Worm (Caenorhabditis elegans): ENCODE results near the gene acdh-2.

Gene acdh-2

ce11 chrII:5579236-5579635, 31.9 kb upstream of the acdh-2 start:
- TF ChIP-seq aha-1 (tag) (peak; percentile 76), nhr-6 (tag; optimal IDR thresholded peaks at IDR 0.05) (no peak)

DNA sequence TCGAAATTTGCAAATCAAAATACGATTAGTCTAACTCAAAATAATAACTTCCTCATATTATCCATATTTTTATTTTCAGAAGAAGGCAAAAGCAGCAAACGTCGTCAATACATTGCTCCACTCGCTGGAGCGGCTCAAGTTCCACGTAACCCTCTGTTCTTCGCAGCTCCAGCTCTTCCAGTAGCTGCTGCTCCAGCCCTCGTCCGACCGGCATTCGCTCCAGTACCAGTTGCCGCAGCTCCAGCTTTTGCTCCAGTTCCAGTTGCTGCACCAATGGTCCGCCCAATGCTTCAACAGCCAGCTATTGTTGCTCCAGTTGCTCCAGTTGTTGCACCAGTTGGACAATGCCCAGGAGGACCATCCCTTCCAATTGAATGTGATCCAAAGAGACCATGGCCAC, 31.4 kb upstream of the acdh-2 start:
- TF ChIP-seq set-16 (GFP tag; IDR thresholded peaks at IDR 0.05) (peak; percentile 83), ceh-62 (tag; optimal IDR thresholded peaks at IDR 0.05) (no peak)

DNA sequence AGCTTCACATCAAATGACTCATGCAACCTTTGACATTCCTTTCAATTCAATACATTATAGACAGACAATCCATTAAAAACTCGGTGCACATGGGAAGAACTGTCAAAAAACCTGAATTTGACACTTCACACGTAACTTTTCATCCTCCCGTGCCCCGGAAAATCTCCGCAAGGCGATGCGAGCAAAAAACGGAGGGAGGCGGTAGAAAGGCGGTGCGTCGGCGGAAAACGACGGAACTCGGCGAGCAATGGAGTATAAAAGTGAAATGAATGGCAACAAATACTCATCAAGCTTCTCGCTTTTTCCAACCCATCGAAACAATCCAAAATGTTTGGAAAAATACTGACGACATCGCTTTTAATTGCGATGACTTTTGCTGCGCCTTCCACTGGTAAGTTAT, 30.7 kb upstream of the acdh-2 start, which contains the start of gene T25E4.1:
TSS of gene T25E4.1 (plus strand) at position 301 of the 400 bp plus-strand sequence.
- TF ChIP-seq mes-2 (tag; optimal IDR thresholded peaks at IDR 0.05; ENCODE audit: poor library complexity, severe bottlenecking) (no peak), unc-62 (GFP tag; optimal IDR thresholded peaks at IDR 0.05 in 1 of 2) (no peak), unc-62 (tag; optimal IDR thresholded peaks at IDR 0.05) (no peak), zfp-2 (tag; optimal IDR thresholded peaks at IDR 0.05) (no peak), mxl-3 (GFP tag; optimal IDR thresholded peaks at IDR 0.05) (no peak), zip-2 (tag; optimal IDR thresholded peaks at IDR 0.05) (no peak), Y48G9A.11 (GFP tag; IDR thresholded peaks at IDR 0.05) (no peak), nhr-10 (tag; optimal IDR thresholded peaks at IDR 0.05) (no peak), zag-1 (tag; optimal IDR thresholded peaks at IDR 0.05) (no peak), ztf-7 (tag; optimal IDR thresholded peaks at IDR 0.05) (no peak)

DNA sequence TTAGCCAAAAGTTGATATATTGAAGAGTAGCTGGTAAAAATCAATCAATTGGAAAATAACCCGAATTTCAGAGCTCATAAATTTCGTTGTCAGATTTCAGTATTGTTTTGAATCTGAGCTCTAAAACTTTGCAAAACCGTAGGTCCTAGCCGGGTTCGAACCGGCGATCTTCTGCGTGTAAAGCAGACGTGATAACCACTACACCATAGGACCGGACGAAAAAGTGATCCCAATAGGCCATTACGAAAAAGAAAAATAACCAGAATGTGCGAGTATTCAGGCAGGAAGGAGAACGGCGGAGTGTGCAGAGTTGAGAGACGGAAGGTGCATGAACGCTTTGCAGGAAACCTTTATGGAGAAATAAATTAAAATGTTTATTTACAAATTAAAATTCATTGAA, 29.8 kb upstream of the acdh-2 start:
- peak; percentile 17 for TF ChIP-seq F37D6.2 (tag; optimal IDR thresholded peaks at IDR 0.05)
- peak; percentile 56 for TF ChIP-seq nhr-102 (tag; optimal IDR thresholded peaks at IDR 0.05)
- TF ChIP-seq nhr-28 (tag; optimal IDR thresholded peaks at IDR 0.05) = peak; percentile 18
- TF ChIP-seq mdt-29 (GFP tag; IDR thresholded peaks at IDR 0.05) = no peak
- TF ChIP-seq madf-9 (GFP tag; conservative IDR thresholded peaks at IDR 0.05) = peak; percentile 55; the same call in 1 of the 2 replicates
- 0 out of 2 replicates have a peak, but pooled peaks have one; percentile 44 for TF ChIP-seq nhr-42 (GFP tag; IDR thresholded peaks at IDR 0.05)
- no peak for TF ChIP-seq jun-1 (tag; optimal IDR thresholded peaks at IDR 0.05)
- TF ChIP-seq snpc-1.2 (GFP tag; IDR thresholded peaks at IDR 0.05) = no peak
- peak in 1 of 2 experiments; percentile 81 for TF ChIP-seq unc-62 (GFP tag; optimal IDR thresholded peaks at IDR 0.05 in 1 of 2)
- TF ChIP-seq unc-62 (tag; optimal IDR thresholded peaks at IDR 0.05) = no peak
- TF ChIP-seq dmd-8 (GFP tag; IDR thresholded peaks at IDR 0.05) = 0 out of 2 replicates have a peak, but pooled peaks have one; percentile 71
- TF ChIP-seq spr-3 (GFP tag; optimal IDR thresholded peaks at IDR 0.05) = peak; percentile 40
- peak; percentile 25 for TF ChIP-seq ztf-7 (tag; optimal IDR thresholded peaks at IDR 0.05)
- no peak for TF ChIP-seq lin-39 (tag; optimal IDR thresholded peaks at IDR 0.05)
- TF ChIP-seq aly-2 (tag; optimal IDR thresholded peaks at IDR 0.05) = no peak
- peak; percentile 59 for TF ChIP-seq dmd-6 (GFP tag; IDR thresholded peaks at IDR 0.05)
- TF ChIP-seq vab-7 (GFP tag; IDR thresholded peaks at IDR 0.05) = peak; percentile 67; the same call in 1 of the 2 replicates
- peak; percentile 56 for TF ChIP-seq dmd-9 (GFP tag; IDR thresholded peaks at IDR 0.05)
- TF ChIP-seq nhr-76 (tag; optimal IDR thresholded peaks at IDR 0.05) = no peak
- no peak for TF ChIP-seq nhr-25 (tag; optimal IDR thresholded peaks at IDR 0.05; ENCODE audit: borderline replicate concordance, insufficient read depth)
- peak; percentile 80 for TF ChIP-seq hmg-1.1 (GFP tag; IDR thresholded peaks at IDR 0.05)
- TF ChIP-seq cey-2 (tag; optimal IDR thresholded peaks at IDR 0.05; ENCODE audit: borderline replicate concordance, insufficient read depth) = no peak
- no peak for TF ChIP-seq zag-1 (tag; optimal IDR thresholded peaks at IDR 0.05)
- TF ChIP-seq F44E2.7 (GFP tag; IDR thresholded peaks at IDR 0.05) = 0 out of 2 replicates have a peak, but pooled peaks have one; percentile 64
- TF ChIP-seq Y48G9A.11 (GFP tag; IDR thresholded peaks at IDR 0.05) = no peak
- TF ChIP-seq duxl-1 (tag; optimal IDR thresholded peaks at IDR 0.05; ENCODE audit: poor library complexity) = peak; percentile 41
- 0 out of 2 replicates have a peak, but pooled peaks have one; percentile 26 for TF ChIP-seq ceh-44 (GFP tag; IDR thresholded peaks at IDR 0.05)
- peak; percentile 11 for TF ChIP-seq spr-1 (tag; optimal IDR thresholded peaks at IDR 0.05)
- peak; percentile 25 for TF ChIP-seq T20F7.1 (GFP tag; optimal IDR thresholded peaks at IDR 0.05)
- TF ChIP-seq D1046.2 (GFP tag; IDR thresholded peaks at IDR 0.05) = 0 out of 2 replicates have a peak, but pooled peaks have one; percentile 53
- peak; percentile 46; the same call in 1 of the 2 replicates for TF ChIP-seq arid-1 (GFP tag; conservative IDR thresholded peaks at IDR 0.05)
- TF ChIP-seq tra-1 (GFP tag; IDR thresholded peaks at IDR 0.05) = peak; percentile 54; the same call in 1 of the 2 replicates
- peak; percentile 77 for TF ChIP-seq aha-1 (tag)
- TF ChIP-seq zip-2 (tag; optimal IDR thresholded peaks at IDR 0.05) = peak; percentile 23
- peak; percentile 83 for TF ChIP-seq Y105C5A.15 (GFP tag; IDR thresholded peaks at IDR 0.05)
- TF ChIP-seq php-3 (GFP tag; IDR thresholded peaks at IDR 0.05) = peak; percentile 57; the same call in 1 of the 2 replicates
- TF ChIP-seq ama-1 (optimal IDR thresholded peaks at IDR 0.05) = no peak
